Worm (Caenorhabditis elegans): ENCODE measurements around the gene R09E10.5.
"Not testable (repeated sequence)": the region's sequence is repeated elsewhere in the genome, so short reads cannot be mapped to it uniquely, and the experiment has no call there.

- TF ChIP-seq nhr-10, ztf-4, zag-1, mdl-1 (tag; optimal IDR thresholded peaks at IDR 0.05): not testable (repeated sequence)
Observed at ce11 chrIV:10322650-10323049, 20.5 kb upstream of the R09E10.5 start, which contains the start of gene R09E10.1.
